Fruit fly (Drosophila melanogaster) whole organism, pupa: ENCODE results near the gene wwk.

ENCODE experiments used
- CG10348 ChIP-seq: fragments of 200-800 bp; sonication (Bioruptor generic); IDR thresholded peaks from 2 replicates; pipeline ENCODE4 v1.3.6; 2022; ENCODE audit warnings: missing biosample characterization, missing genetic modification characterization
- CG12605 ChIP-seq: fragments of 200-800 bp; sonication (Bioruptor generic); IDR thresholded peaks from 2 replicates; pipeline ENCODE4 v1.3.6; 2022; ENCODE audit warnings: missing biosample characterization, missing genetic modification characterization
- CG13204 ChIP-seq: fragments of 200-800 bp; sonication (Bioruptor generic); optimal IDR thresholded peaks from 2 replicates; lab custom pipeline; 2018; ENCODE audit warnings: missing biosample characterization, mild to moderate bottlenecking, missing genetic modification characterization, moderate library complexity
- CG14655 ChIP-seq: fragments of 200-800 bp; sonication (Bioruptor generic); optimal IDR thresholded peaks from 3 replicates; lab custom pipeline; 2017; ENCODE audit warnings: mild to moderate bottlenecking, missing biosample characterization, missing genetic modification reagents, missing genetic modification characterization
- CG15710 ChIP-seq: fragments of 200-800 bp; sonication (Bioruptor generic); optimal IDR thresholded peaks from 2 replicates; lab custom pipeline; 2018; ENCODE audit warnings: missing biosample characterization, mild to moderate bottlenecking, missing genetic modification characterization, moderate library complexity
- CG17806 ChIP-seq: fragments of 200-800 bp; sonication (Bioruptor generic); optimal IDR thresholded peaks from 2 replicates; lab custom pipeline; 2018; ENCODE audit warnings: missing biosample characterization, mild to moderate bottlenecking, missing genetic modification characterization, moderate library complexity
- CG32121 ChIP-seq: fragments of 200-800 bp; sonication (Bioruptor generic); IDR thresholded peaks from 2 replicates; pipeline ENCODE4 v1.3.6; 2022; ENCODE audit warnings: missing biosample characterization, missing genetic modification characterization
- CG34367 ChIP-seq: fragments of 200-800 bp; sonication (Bioruptor generic); optimal IDR thresholded peaks from 2 replicates; lab custom pipeline; 2018; ENCODE audit warnings: missing biosample characterization, mild to moderate bottlenecking, missing genetic modification characterization
- CG4496 ChIP-seq: fragments of 200-800 bp; sonication (Bioruptor generic); IDR thresholded peaks from 3 replicates; pipeline ENCODE4 v1.3.6; 2022; ENCODE audit warnings: missing biosample characterization, missing genetic modification characterization
- CG8159 ChIP-seq: fragments of 200-800 bp; sonication (Bioruptor generic); optimal IDR thresholded peaks from 3 replicates; lab custom pipeline; 2018; ENCODE audit warnings: missing biosample characterization, mild to moderate bottlenecking, missing genetic modification characterization, moderate library complexity
- CG8301 ChIP-seq: fragments of 200-800 bp; sonication (Bioruptor generic); optimal IDR thresholded peaks from 2 replicates; lab custom pipeline; 2018; ENCODE audit warnings: missing biosample characterization, mild to moderate bottlenecking, missing genetic modification characterization
- CG9948 ChIP-seq: fragments of 200-800 bp; sonication (Bioruptor generic); optimal IDR thresholded peaks from 2 replicates; lab custom pipeline; 2018; ENCODE audit warnings: missing biosample characterization, mild to moderate bottlenecking, missing genetic modification characterization, moderate library complexity
- D1 ChIP-seq: fragments of 200-800 bp; sonication (Bioruptor generic); optimal IDR thresholded peaks from 2 replicates; lab custom pipeline; 2018; ENCODE audit warnings: missing biosample characterization, mild to moderate bottlenecking, missing genetic modification characterization, moderate library complexity
- EcR ChIP-seq: fragments of 200-800 bp; sonication (Bioruptor generic); optimal IDR thresholded peaks from 3 replicates; lab custom pipeline; 2019; ENCODE audit warnings: missing biosample characterization, missing genetic modification characterization, mild to moderate bottlenecking, moderate library complexity, missing genetic modification reagents
- Ets98B ChIP-seq: fragments of 200-800 bp; sonication (Bioruptor generic); IDR thresholded peaks from 2 replicates; pipeline ENCODE4 v1.3.6; 2022; ENCODE audit warnings: missing biosample characterization, missing genetic modification characterization
- Pif1A ChIP-seq: fragments of 200-800 bp; sonication (Bioruptor generic); optimal IDR thresholded peaks from 3 replicates; lab custom pipeline; 2016; ENCODE audit warnings: missing biosample characterization, missing genetic modification characterization
- Pif1B ChIP-seq: fragments of 200-800 bp; sonication (Bioruptor generic); optimal IDR thresholded peaks from 3 replicates; lab custom pipeline; 2016; ENCODE audit warnings: missing biosample characterization, missing genetic modification characterization
- Snoo ChIP-seq: fragments of 200-800 bp; sonication (Bioruptor generic); optimal IDR thresholded peaks from 3 replicates; lab custom pipeline; 2017; ENCODE audit warnings: missing biosample characterization, mild to moderate bottlenecking, missing genetic modification characterization, inconsistent platforms
- fd96Ca ChIP-seq: fragments of 200-800 bp; sonication (Bioruptor generic); IDR thresholded peaks from 3 replicates; pipeline ENCODE4 v1.3.6; 2022; ENCODE audit warnings: missing biosample characterization, missing genetic modification characterization
- gl ChIP-seq: fragments of 200-800 bp; sonication (Bioruptor generic); optimal IDR thresholded peaks from 2 replicates; lab custom pipeline; 2018; ENCODE audit warnings: missing biosample characterization, mild to moderate bottlenecking, missing genetic modification characterization
- rn ChIP-seq: fragments of 200-800 bp; sonication (Bioruptor generic); IDR thresholded peaks from 2 replicates; pipeline ENCODE4 v1.3.6; 2022; ENCODE audit warnings: missing biosample characterization, missing genetic modification characterization

Gene wwk

DNA sequence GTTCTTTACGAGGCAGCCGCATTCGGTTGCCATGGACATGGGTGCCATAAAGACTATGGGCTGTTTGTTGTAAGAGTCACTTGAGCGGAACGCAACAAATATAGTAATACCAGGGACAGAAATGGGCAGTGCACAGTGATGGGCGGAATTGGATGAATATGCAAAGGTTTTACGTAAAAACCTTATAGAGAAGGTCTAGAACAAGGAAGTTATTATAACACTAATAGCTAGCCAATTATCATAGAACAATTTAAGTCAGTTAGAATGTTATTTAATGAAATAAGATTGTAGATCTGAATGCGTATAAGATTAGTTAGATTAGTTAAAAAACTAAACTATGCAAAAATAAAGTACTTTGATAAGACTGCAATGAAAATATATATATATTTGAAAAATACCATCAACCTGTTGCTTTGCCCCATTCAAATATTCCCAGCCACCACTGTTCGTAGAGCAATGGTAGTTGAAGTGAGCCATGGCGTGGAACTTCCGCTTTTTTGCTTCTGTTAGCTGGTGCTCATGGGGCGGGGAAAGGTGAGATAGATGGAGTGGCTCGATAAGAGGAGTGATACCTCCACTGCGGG is 21.7 kb upstream of the wwk start:
- 0 out of 3 replicates have a peak, but pooled peaks have one; percentile 22 for TF ChIP-seq CG4496 (GFP tag; lab: Robert Waterston, UW)
- no peak for TF ChIP-seq CG10348 (GFP tag; lab: Robert Waterston, UW)

dm6 chr2L:15055105-15055504 is 19.5 kb upstream of the wwk start:
- no peak for TF ChIP-seq rn (GFP tag; lab: Robert Waterston, UW)
- TF ChIP-seq Ets98B (GFP tag; lab: Robert Waterston, UW): no peak
- TF ChIP-seq CG8301 (tag; lab: Kevin White, UChicago): no peak
- TF ChIP-seq CG17806 (tag; lab: Kevin White, UChicago): no peak
- no peak for TF ChIP-seq D1 (tag; lab: Kevin White, UChicago)
- TF ChIP-seq CG34367 (tag; lab: Kevin White, UChicago): no peak
- no peak for TF ChIP-seq EcR (GFP tag; lab: Kevin White, UChicago)

DNA sequence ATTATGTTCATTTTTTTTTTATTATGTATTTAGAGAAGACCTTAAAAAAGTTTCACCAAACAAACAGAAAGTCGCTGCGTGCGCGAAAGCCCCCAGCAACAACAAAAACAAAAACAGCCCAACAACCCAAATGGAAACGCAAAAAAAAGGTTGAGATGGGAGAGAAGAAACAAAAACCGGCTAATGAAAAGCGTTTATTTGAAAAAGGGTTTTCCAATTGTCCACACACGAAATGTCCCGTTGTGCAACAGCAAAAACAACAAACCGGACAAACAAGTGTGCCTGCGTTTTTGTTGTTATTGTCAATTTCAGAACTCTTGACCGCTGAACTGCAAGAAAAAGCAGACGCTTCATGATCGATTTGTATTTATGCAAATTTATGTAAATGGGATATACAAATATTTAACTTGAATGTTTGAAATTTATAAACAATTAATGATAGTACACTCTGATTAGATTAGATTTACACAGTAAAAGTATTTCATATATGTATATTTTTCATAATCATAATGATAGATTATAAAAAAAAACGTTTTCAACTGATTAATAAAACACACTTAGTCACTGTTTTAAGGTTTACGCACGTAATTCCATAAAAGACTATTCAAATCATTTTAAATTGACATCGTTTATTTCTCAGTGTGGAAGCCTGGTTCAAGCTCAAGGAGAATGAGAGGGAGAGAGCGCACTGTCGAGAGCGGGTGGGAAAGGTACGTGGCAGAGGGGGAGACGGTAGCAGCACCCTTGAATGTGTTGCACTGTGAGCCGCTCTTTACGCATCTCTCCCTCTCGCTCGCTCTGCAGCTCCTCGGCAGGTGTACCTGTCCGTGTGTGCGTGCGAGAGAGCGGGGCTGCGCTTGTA is 18.0 kb upstream of the wwk start:
- TF ChIP-seq CG10348 (GFP tag; lab: Robert Waterston, UW) (peak; percentile 17; the same call in 1 of the 2 replicates), rn (GFP tag; lab: Robert Waterston, UW) (peak; percentile 54; the same call in 1 of the 2 replicates), D1 (tag; lab: Kevin White, UChicago) (peak; percentile 80), CG17806 (tag; lab: Kevin White, UChicago) (peak; percentile 84), CG9948 (tag; lab: Kevin White, UChicago) (peak; percentile 87), Snoo (peak; percentile 87), CG14655 (GFP tag; lab: Kevin White, UChicago) (peak; percentile 92), Pif1B (GFP tag; lab: Kevin White, UChicago) (peak; percentile 89), Pif1A (peak; percentile 72), CG8301 (tag; lab: Kevin White, UChicago) (peak; percentile 89), CG12605 (peak; percentile 82), fd96Ca (no peak), gl (tag; lab: Kevin White, UChicago) (peak; percentile 68), CG4496 (GFP tag; lab: Robert Waterston, UW) (peak; percentile 88), EcR (GFP tag; lab: Kevin White, UChicago) (no peak), CG13204 (GFP tag; lab: Kevin White, UChicago) (peak; percentile 88), CG8159 (peak; percentile 93), CG15710 (tag; lab: Kevin White, UChicago) (peak; percentile 82), CG32121 (peak; percentile 83; the same call in 1 of the 2 replicates), Ets98B (GFP tag; lab: Robert Waterston, UW) (peak; percentile 72), CG34367 (tag; lab: Kevin White, UChicago) (peak; percentile 60)

DNA sequence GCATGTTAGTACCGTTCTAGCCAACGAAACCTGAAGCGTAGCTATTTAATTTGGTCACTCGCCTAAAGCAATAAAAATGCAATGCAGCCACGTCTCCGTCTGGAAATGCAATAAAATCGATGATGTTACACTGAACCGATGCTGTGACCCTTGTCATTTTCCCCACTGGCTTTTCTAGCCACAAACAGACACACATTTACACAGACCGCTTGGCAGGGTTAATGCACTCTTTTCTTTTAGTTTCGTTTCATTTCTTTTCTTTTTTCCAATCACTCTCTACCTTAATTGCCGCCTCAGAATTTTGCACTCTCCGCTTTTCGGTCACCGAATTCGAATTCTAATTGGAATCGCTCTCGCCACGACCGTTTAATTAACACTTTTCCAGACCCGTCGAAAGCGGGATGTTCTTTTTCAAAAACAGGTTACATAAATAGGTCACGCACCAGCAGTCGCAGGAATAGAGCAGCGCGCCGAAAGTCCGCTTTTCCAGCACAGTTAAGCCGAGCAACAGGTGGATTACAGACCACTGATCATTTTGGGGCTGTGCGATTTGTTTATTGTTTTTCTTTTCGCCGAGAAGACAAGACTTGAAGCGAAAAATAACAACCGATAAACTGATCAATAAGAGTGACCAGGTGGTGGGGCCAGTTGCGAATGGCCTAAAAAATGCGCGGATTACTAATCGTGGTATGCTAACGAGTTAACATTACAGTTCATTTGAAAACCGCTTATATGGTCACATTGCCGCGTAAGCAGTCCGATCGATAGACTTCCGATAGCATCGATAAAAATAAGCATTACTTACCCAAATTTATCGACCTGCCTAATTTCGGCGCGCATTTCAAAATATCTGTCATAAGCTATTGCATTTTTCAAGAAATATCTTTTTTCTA is 17.1 kb upstream of the wwk start, which contains the start of gene ck:
Gene ck, minus strand, starts transcription at position 638 of the 893 bp plus-strand sequence.
- TF ChIP-seq EcR (GFP tag; lab: Kevin White, UChicago) (peak; percentile 93), Ets98B (GFP tag; lab: Robert Waterston, UW) (peak; percentile 14; the same call in 1 of the 2 replicates), CG13204 (GFP tag; lab: Kevin White, UChicago) (no peak)
- TF ChIP-seq, all 21 proteins: peak for 2

DNA sequence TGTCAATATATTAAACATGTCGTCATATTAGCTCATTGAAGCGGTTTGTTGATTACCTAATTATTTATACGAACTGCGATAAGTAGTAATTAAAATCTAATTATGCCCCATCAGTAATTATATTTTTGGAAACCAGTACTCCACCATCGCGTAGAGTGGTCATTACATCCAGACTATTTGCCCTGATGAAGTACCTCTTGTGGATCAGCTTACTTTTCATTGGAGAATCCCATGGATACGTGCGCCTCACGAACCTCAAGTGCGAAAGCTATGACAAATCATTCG is 16.5 kb upstream of the wwk start, which contains the start of gene CG33679:
Gene CG33679, plus strand, starts transcription at position 186 of the 285 bp plus-strand sequence.
- TF ChIP-seq rn (GFP tag; lab: Robert Waterston, UW) (no peak), Pif1A (no peak), CG10348 (GFP tag; lab: Robert Waterston, UW) (no peak), CG4496 (GFP tag; lab: Robert Waterston, UW) (no peak), CG9948 (tag; lab: Kevin White, UChicago) (no peak), CG13204 (GFP tag; lab: Kevin White, UChicago) (no peak), CG34367 (tag; lab: Kevin White, UChicago) (no peak)
- TF ChIP-seq, all 21 proteins: peak for 0

dm6 chr2L:15059000-15059399 is 15.6 kb upstream of the wwk start:
- TF ChIP-seq Ets98B (GFP tag; lab: Robert Waterston, UW) (no peak), CG9948 (tag; lab: Kevin White, UChicago) (no peak), CG15710 (tag; lab: Kevin White, UChicago) (no peak), CG12605 (no peak), CG8301 (tag; lab: Kevin White, UChicago) (no peak), CG10348 (GFP tag; lab: Robert Waterston, UW) (no peak), rn (GFP tag; lab: Robert Waterston, UW) (no peak)
